Comparison of ENCODE assay signal across 1 fruit fly cellular context in the genomic region with DNA sequence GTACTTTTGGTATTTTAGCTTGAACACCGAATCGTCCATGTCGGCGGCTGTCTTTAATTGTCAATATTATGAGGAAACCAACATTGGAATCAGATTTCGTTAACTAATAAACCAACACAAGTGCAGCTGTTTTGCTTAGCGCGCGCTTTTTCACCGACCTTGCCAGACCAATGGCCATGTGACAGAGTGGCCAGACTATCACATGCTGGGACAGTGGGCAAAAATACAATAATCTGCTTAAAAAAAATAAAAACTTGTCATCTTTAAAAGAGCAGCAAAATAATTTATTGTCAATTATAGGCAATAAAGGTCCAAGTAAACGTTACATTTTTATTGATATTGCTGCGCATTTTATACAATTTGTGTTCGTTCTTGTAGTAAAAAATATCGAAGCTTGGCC.
TF ChIP-seq lines count a peak whose summit lies in the region.

Gene RecQ4 (minus strand): TSS at position 161 of the 400 bp plus-strand sequence.

TF ChIP-seq in whole organism, embryonic, 481 proteins besides CTCF, POLR2A, EP300 and RAD21 (continued from another document):
- no peak for TF ChIP-seq CG1792 (GFP tag; optimal IDR thresholded peaks at IDR 0.05; lab: Kevin White, UChicago)
- peak; percentile 100 for TF ChIP-seq CG4707 (GFP tag; optimal IDR thresholded peaks at IDR 0.05; lab: Kevin White, UChicago)
- no peak for TF ChIP-seq CG17328 (GFP tag; IDR thresholded peaks at IDR 0.05; lab: Robert Waterston, UW)
- TF ChIP-seq CG7786 (GFP tag; optimal IDR thresholded peaks at IDR 0.05; lab: Kevin White, UChicago): no peak
- peak; percentile 52; the same call in 1 of the 2 replicates for TF ChIP-seq CG42726 (GFP tag; IDR thresholded peaks at IDR 0.05; lab: Robert Waterston, UW; ENCODE audit: partially characterized antibody)
- no peak for TF ChIP-seq nerfin-1 (tag; optimal IDR thresholded peaks at IDR 0.05; lab: Kevin White, UChicago)
- peak; percentile 39; the same call in 1 of the 2 replicates for TF ChIP-seq Bgb (GFP tag; IDR thresholded peaks at IDR 0.05; lab: Robert Waterston, UW; ENCODE audit: partially characterized antibody)
- TF ChIP-seq ftz-f1 (GFP tag; optimal IDR thresholded peaks at IDR 0.05; lab: Kevin White, UChicago): peak; percentile 9
- TF ChIP-seq NC2α (GFP tag; optimal IDR thresholded peaks at IDR 0.05; lab: Kevin White, UChicago): no peak
- 0 out of 2 replicates have a peak, but pooled peaks have one; percentile 29 for TF ChIP-seq unc-4 (GFP tag; IDR thresholded peaks at IDR 0.05; lab: Robert Waterston, UW; ENCODE audit: partially characterized antibody)
- no peak for TF ChIP-seq nau (GFP tag; optimal IDR thresholded peaks at IDR 0.05; lab: Kevin White, UChicago)
- TF ChIP-seq Dad (GFP tag; optimal IDR thresholded peaks at IDR 0.05; lab: Kevin White, UChicago): peak; percentile 16
- TF ChIP-seq hbn (GFP tag; IDR thresholded peaks at IDR 0.05; lab: Robert Waterston, UW; ENCODE audit: partially characterized antibody): peak; percentile 25; the same call in 1 of the 2 replicates
- TF ChIP-seq Mad (GFP tag; optimal IDR thresholded peaks at IDR 0.05; lab: Kevin White, UChicago): peak; percentile 18
- TF ChIP-seq trem (tag; optimal IDR thresholded peaks at IDR 0.05; lab: Kevin White, UChicago): peak; percentile 36
- TF ChIP-seq CG4617 (GFP tag; optimal IDR thresholded peaks at IDR 0.05; lab: Kevin White, UChicago; ENCODE audit: borderline replicate concordance): peak; percentile 8
- TF ChIP-seq E2f1 (GFP tag; IDR thresholded peaks at IDR 0.05; lab: Robert Waterston, UW): peak; percentile 90
- TF ChIP-seq CG14710 (tag; optimal IDR thresholded peaks at IDR 0.05; lab: Kevin White, UChicago): peak; percentile 32
- peak; percentile 19; the same call in 1 of the 2 replicates for TF ChIP-seq vvl (GFP tag; IDR thresholded peaks at IDR 0.05; lab: Robert Waterston, UW)
- peak; percentile 77 for TF ChIP-seq sens (GFP tag; lab: Kevin White, UChicago)
- peak; percentile 97 for TF ChIP-seq E2f2 (GFP tag; IDR thresholded peaks at IDR 0.05; lab: Robert Waterston, UW)
- peak; percentile 31 for TF ChIP-seq CG10267 (tag; optimal IDR thresholded peaks at IDR 0.05; lab: Kevin White, UChicago)
- peak; percentile 87 for TF ChIP-seq CG3847 (GFP tag; IDR thresholded peaks at IDR 0.05; lab: Robert Waterston, UW)
- TF ChIP-seq zfh2 (GFP tag; optimal IDR thresholded peaks at IDR 0.05; lab: Kevin White, UChicago): peak; percentile 10
- peak; percentile 77 for TF ChIP-seq stwl (tag; optimal IDR thresholded peaks at IDR 0.05; lab: Kevin White, UChicago)
- peak; percentile 40 for TF ChIP-seq YL-1 (GFP tag; optimal IDR thresholded peaks at IDR 0.05; lab: Kevin White, UChicago)
- TF ChIP-seq CG4282 (GFP tag; optimal IDR thresholded peaks at IDR 0.05; lab: Kevin White, UChicago): peak; percentile 65
- no peak for TF ChIP-seq CG13123 (GFP tag; optimal IDR thresholded peaks at IDR 0.05; lab: Kevin White, UChicago)
- TF ChIP-seq dm (GFP tag; optimal IDR thresholded peaks at IDR 0.05; lab: Kevin White, UChicago): no peak
- TF ChIP-seq cg (GFP tag; optimal IDR thresholded peaks at IDR 0.05; lab: Kevin White, UChicago): peak; percentile 47
- peak; percentile 26; the same call in 1 of the 3 replicates for TF ChIP-seq knrl (GFP tag; IDR thresholded peaks at IDR 0.05; lab: Robert Waterston, UW; ENCODE audit: partially characterized antibody)
- TF ChIP-seq kah (GFP tag; optimal IDR thresholded peaks at IDR 0.05; lab: Kevin White, UChicago): no peak
- peak; percentile 51; the same call in 1 of the 2 replicates for TF ChIP-seq CG13287 (GFP tag; IDR thresholded peaks at IDR 0.05; lab: Robert Waterston, UW; ENCODE audit: partially characterized antibody)
- peak; percentile 44; the same call in 2 of the 3 replicates for TF ChIP-seq CG34224 (GFP tag; IDR thresholded peaks at IDR 0.05; lab: Robert Waterston, UW; ENCODE audit: partially characterized antibody)
- TF ChIP-seq CG5953 (GFP tag; IDR thresholded peaks at IDR 0.05; lab: Robert Waterston, UW): no peak
- peak; percentile 54 for TF ChIP-seq bigmax (GFP tag; optimal IDR thresholded peaks at IDR 0.05; lab: Kevin White, UChicago)
- TF ChIP-seq pzg (GFP tag; optimal IDR thresholded peaks at IDR 0.05; lab: Kevin White, UChicago): peak; percentile 81
- 0 out of 2 replicates have a peak, but pooled peaks have one; percentile 24 for TF ChIP-seq CG9932 (GFP tag; IDR thresholded peaks at IDR 0.05; lab: Robert Waterston, UW)
- 0 out of 3 replicates have a peak, but pooled peaks have one; percentile 26 for TF ChIP-seq Doc3 (GFP tag; IDR thresholded peaks at IDR 0.05; lab: Robert Waterston, UW; ENCODE audit: partially characterized antibody)
- peak; percentile 14 for TF ChIP-seq Elba2 (GFP tag; optimal IDR thresholded peaks at IDR 0.05; lab: Kevin White, UChicago)
- TF ChIP-seq gcm (GFP tag; optimal IDR thresholded peaks at IDR 0.05; lab: Kevin White, UChicago): no peak
- TF ChIP-seq CG2116 (GFP tag; optimal IDR thresholded peaks at IDR 0.05; lab: Kevin White, UChicago): peak; percentile 40
- TF ChIP-seq Myb (GFP tag; optimal IDR thresholded peaks at IDR 0.05; lab: Kevin White, UChicago): peak; percentile 46
- no peak for TF ChIP-seq CG11560 (tag; IDR thresholded peaks at IDR 0.05; lab: Robert Waterston, UW)
- TF ChIP-seq CG13624 (GFP tag; optimal IDR thresholded peaks at IDR 0.05; lab: Kevin White, UChicago): no peak
- peak; percentile 29; the same call in 1 of the 2 replicates for TF ChIP-seq inv (GFP tag; IDR thresholded peaks at IDR 0.05; lab: Robert Waterston, UW; ENCODE audit: partially characterized antibody)
- peak; percentile 78 for TF ChIP-seq MBD-R2 (GFP tag; IDR thresholded peaks at IDR 0.05; lab: Robert Waterston, UW)
- TF ChIP-seq dmrt99B (tag; optimal IDR thresholded peaks at IDR 0.05; lab: Kevin White, UChicago): no peak
- peak; percentile 22 for TF ChIP-seq phol (tag; optimal IDR thresholded peaks at IDR 0.05; lab: Kevin White, UChicago)
- TF ChIP-seq CrebB (tag; optimal IDR thresholded peaks at IDR 0.05; lab: Kevin White, UChicago): no peak
- TF ChIP-seq CG15269 (tag; optimal IDR thresholded peaks at IDR 0.05; lab: Kevin White, UChicago): no peak
- peak in 1 of 2 experiments; percentile 7 for TF ChIP-seq dpn (GFP tag; optimal IDR thresholded peaks at IDR 0.05; lab: Kevin White, UChicago)
- TF ChIP-seq nmo (GFP tag; optimal IDR thresholded peaks at IDR 0.05; lab: Kevin White, UChicago): peak; percentile 42
- peak; percentile 36 for TF ChIP-seq BEAF-32 (GFP tag; optimal IDR thresholded peaks at IDR 0.05; lab: Kevin White, UChicago)
- no peak for TF ChIP-seq Dip2 (GFP tag; IDR thresholded peaks at IDR 0.05; lab: Robert Waterston, UW)
- TF ChIP-seq sima (GFP tag; optimal IDR thresholded peaks at IDR 0.05; lab: Kevin White, UChicago): no peak
- peak; percentile 70 for TF ChIP-seq Ets97D (GFP tag; optimal IDR thresholded peaks at IDR 0.05; lab: Kevin White, UChicago)
- TF ChIP-seq hth (optimal IDR thresholded peaks at IDR 0.05; lab: Kevin White, UChicago): no peak
- TF ChIP-seq Stat92E (GFP tag; optimal IDR thresholded peaks at IDR 0.05; lab: Kevin White, UChicago): peak in 1 of 3 experiments; percentile 1
- 0 out of 2 replicates have a peak, but pooled peaks have one; percentile 19 for TF ChIP-seq CG14014 (GFP tag; IDR thresholded peaks at IDR 0.05; lab: Robert Waterston, UW)
- peak; percentile 44 for TF ChIP-seq gfzf (GFP tag; optimal IDR thresholded peaks at IDR 0.05; lab: Kevin White, UChicago)
- no peak for TF ChIP-seq NfI (GFP tag; optimal IDR thresholded peaks at IDR 0.05; lab: Kevin White, UChicago)
- TF ChIP-seq ac (GFP tag; optimal IDR thresholded peaks at IDR 0.05; lab: Kevin White, UChicago): peak; percentile 13
- TF ChIP-seq CG18011 (GFP tag; optimal IDR thresholded peaks at IDR 0.05; lab: Kevin White, UChicago): peak; percentile 17
- TF ChIP-seq Opbp (GFP tag; IDR thresholded peaks at IDR 0.05; lab: Robert Waterston, UW; ENCODE audit: partially characterized antibody): peak; percentile 53; the same call in 1 of the 3 replicates
- peak; percentile 35 for TF ChIP-seq CoRest (tag; optimal IDR thresholded peaks at IDR 0.05; lab: Kevin White, UChicago)
- 0 out of 2 replicates have a peak, but pooled peaks have one; percentile 15 for TF ChIP-seq Xrp1 (GFP tag; IDR thresholded peaks at IDR 0.05; lab: Robert Waterston, UW)
